Worm (Caenorhabditis elegans) whole organism, L2 larva: Measurements from ENCODE around the gene erp-44.3.

Experiments used
- R02D3.7 ChIP-seq: fragments of 150-350 bp; optimal IDR thresholded peaks from 2 replicates; lab custom pipeline; 2014; ENCODE audit warnings: missing biosample characterization, missing genetic modification characterization
- mdl-1 ChIP-seq, 2 experiments: fragments of 150-350 bp in 1 of 2; sonication (generic microtip) in 1 of 2; optimal IDR thresholded peaks; 2 replicates each; lab custom pipeline; 2017; ENCODE audit warnings: missing biosample characterization in 2 of 2, missing genetic modification characterization in 2 of 2
- nhr-12 ChIP-seq: fragments of 150-350 bp; optimal IDR thresholded peaks from 2 replicates; lab custom pipeline; 2014; ENCODE audit warnings: missing biosample characterization, missing genetic modification characterization
- nhr-237 ChIP-seq: fragments of 150-350 bp; optimal IDR thresholded peaks from 2 replicates; lab custom pipeline; 2014; ENCODE audit warnings: missing biosample characterization, missing genetic modification characterization
- sma-9 ChIP-seq, 2 experiments: fragments of 150-350 bp in 1 of 2; sonication (generic microtip) in 1 of 2; optimal IDR thresholded peaks; 2 replicates each; lab custom pipeline; 2014 to 2016; ENCODE audit warnings: missing genetic modification characterization in 2 of 2, mild to moderate bottlenecking in 1 of 2, missing biosample characterization in 1 of 2, missing compliant biosample characterization in 1 of 2, missing genetic modification reagents in 1 of 2, moderate library complexity in 1 of 2
- unc-62 ChIP-seq: fragments of 150-350 bp; optimal IDR thresholded peaks from 2 replicates; lab custom pipeline; 2014; ENCODE audit warnings: missing biosample characterization, missing genetic modification reagents, missing genetic modification characterization

DNA sequence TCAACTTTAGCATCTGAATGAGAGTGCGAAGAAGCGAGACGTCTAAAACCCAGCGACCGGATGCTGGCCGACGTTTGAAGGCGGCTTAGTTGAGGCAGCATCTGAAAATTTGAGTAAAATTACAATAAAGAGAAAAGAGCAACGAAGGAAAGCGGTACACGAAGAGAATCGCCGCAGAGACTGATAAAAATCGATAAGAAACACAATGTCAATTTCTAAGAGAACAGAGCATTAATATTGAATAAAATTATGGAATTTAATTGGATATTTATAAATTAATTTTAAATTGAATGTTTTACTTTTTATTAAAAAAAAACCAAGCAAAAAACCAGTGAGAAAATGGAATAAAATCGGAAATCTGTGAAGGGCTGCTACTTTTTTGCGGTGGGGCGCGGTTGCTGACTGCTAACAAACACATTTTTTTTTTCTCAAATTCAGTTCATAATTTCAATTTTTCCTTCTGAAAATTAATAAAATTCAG is 7.7 kb downstream of the erp-44.3 start, which contains the start of the genes ndub-11 and moc-3:
- TF ChIP-seq R02D3.7 (tag; lab: Kevin White, UChicago) (no peak), unc-62 (GFP tag; lab: Kevin White, UChicago) (no peak), sma-9 (GFP tag; optimal IDR thresholded peaks at IDR 0.05; lab: Kevin White, UChicago) (no peak), sma-9 (tag; optimal IDR thresholded peaks at IDR 0.05; lab: Kevin White, UChicago) (no peak), nhr-237 (no peak), mdl-1 (tag; optimal IDR thresholded peaks at IDR 0.05; lab: Kevin White, UChicago) (no peak), nhr-12 (no peak)
